Worm (Caenorhabditis elegans): ENCODE results near the gene sri-33.
A peak's percentile ranks its signal among the peaks of the same experiment; 100 is the strongest.
"Not testable (repeated sequence)": the region's sequence is repeated elsewhere in the genome, so short reads cannot be mapped to it uniquely, and the experiment has no call there.

The sri-33 gene

ce11 chrII:3156749-3157148, at the start of gene sri-33:
Gene sri-33, minus strand, starts transcription at chrII:3156849.
- no peak for TF ChIP-seq Y48G9A.11 (GFP tag; IDR thresholded peaks at IDR 0.05)
- TF ChIP-seq aha-1 (tag) = peak; percentile 34

DNA sequence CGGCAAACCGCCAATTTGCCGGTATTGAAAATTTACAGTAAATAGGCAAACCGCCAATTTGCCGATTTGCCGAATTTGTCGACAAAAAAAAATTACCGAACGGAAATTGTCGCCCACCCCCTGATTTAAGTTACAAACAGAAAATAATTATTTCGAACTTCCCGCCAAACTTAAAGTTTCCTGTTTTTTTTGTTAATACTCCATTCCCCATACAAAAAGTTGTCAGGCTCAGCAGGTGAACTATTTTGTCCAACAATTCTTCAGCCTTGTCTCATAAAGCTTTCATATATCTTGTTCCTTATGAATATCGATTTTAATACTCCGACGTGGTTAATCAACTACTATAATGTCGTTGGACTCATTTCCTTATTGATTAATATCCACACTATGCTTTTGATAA, 46.8 kb upstream of the sri-33 start, which contains the start of gene sri-50:
Gene sri-50 (plus strand): TSS at position 301 of the 400 bp plus-strand sequence.
- TF ChIP-seq fos-1 (tag; optimal IDR thresholded peaks at IDR 0.05) (no peak), aha-1 (tag) (peak; percentile 5)

DNA sequence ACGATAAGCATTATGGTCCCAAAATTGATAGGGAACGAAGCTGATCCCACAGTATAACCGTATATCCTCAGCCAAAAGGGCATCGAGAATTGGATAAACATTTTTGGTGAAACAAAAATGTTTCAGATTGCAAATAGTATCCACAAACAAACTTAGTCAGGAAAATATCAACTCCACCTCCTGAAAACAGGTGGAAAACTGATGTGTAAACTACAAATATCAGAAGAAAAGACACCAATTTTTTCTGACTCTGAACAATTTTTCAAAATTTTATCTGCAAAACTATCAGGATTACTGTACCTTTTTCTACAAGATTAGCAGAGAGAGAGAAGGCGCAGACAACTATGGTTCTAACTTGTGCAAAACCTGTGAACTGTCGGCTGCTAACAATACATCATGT, 45.9 kb upstream of the sri-33 start, which contains the start of gene sri-53:
Gene sri-53 (minus strand): TSS at position 101 of the 400 bp plus-strand sequence.
- TF ChIP-seq vab-7 (GFP tag; IDR thresholded peaks at IDR 0.05) (no peak), set-16 (GFP tag; IDR thresholded peaks at IDR 0.05) (no peak), madf-5 (GFP tag; IDR thresholded peaks at IDR 0.05) (no peak)

DNA sequence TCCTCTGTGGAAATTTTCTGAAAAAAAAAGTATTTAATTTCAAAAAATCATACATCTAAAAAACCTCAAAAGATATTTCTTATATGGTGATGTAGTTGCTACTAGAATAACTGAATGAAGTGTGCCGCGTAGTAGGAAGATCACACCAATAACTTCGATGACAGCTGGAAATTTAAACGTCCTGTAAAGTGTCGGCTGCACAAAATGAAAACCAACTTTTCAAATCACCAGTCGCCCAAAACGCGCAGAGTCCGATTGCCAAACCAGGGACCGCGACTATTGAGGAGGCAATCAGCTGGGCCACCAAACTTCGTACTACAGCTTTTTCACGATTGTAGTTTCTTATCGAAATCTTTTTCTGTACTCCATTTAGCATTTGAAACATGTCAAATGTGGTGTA, 44.6 kb upstream of the sri-33 start, which contains the start of gene sri-48:
Gene sri-48 (minus strand): TSS at position 101 of the 400 bp plus-strand sequence.
- TF ChIP-seq daf-16 (GFP tag; optimal IDR thresholded peaks at IDR 0.05); daf-16 (tag; optimal IDR thresholded peaks at IDR 0.05); ceh-82 (tag; optimal IDR thresholded peaks at IDR 0.05); mes-2 (tag; optimal IDR thresholded peaks at IDR 0.05; ENCODE audit: poor library complexity, severe bottlenecking): not testable (repeated sequence)

DNA sequence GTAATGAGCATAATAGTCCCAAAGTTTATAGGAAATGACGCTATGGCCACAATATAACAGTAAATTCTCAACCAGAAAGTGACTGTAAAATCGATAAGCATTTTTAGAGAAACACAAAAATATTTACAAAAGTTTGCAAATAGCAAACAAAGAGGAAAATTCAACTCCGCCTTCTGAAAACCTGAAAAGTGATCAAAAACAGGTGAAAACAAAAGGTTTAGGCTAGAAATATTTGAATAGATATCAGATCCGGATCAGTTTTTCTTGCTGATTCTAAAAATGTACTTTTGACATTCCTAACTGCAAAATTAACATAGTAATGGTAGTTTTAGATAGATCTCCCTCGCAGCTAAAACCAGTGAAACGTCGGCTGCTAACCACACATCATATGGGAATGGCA, 42.3 kb upstream of the sri-33 start, which contains the start of gene sri-51:
Gene sri-51 (minus strand): TSS at position 101 of the 400 bp plus-strand sequence.
- TF ChIP-seq hlh-30 (tag; optimal IDR thresholded peaks at IDR 0.05; ENCODE audit: insufficient read depth) = no peak
- no peak for TF ChIP-seq nhr-28 (tag; optimal IDR thresholded peaks at IDR 0.05)
- no peak for TF ChIP-seq hif-1 (tag; optimal IDR thresholded peaks at IDR 0.05)
- no peak for TF ChIP-seq ceh-62 (tag; optimal IDR thresholded peaks at IDR 0.05)
- TF ChIP-seq R02D3.7 (tag; optimal IDR thresholded peaks at IDR 0.05) = no peak
- TF ChIP-seq unc-62 (GFP tag; optimal IDR thresholded peaks at IDR 0.05 in 1 of 2) = peak in 1 of 2 experiments; percentile 84
- TF ChIP-seq unc-62 (tag; optimal IDR thresholded peaks at IDR 0.05) = no peak

DNA sequence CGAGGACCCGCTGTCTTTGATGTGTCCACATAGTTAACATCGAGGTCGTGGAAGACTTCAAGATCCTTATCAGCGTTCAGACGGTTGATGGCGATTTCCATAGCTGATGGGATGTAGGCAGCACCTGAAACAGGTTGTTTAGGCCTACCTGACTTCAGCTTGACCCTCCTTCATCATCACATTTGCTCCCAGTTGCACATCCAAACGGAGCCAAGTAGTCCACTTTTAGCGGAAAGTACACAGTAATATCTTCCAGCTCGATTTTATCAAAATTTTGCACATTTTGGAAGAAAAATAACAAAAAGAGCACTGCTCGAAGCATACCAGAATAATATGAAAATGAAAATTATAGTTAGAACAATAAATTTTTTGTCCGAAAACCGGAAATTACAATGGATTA, 40.3 kb upstream of the sri-33 start, which contains the start of gene gcy-15:
Gene gcy-15 (minus strand): TSS at position 101 of the 400 bp plus-strand sequence.
- TF ChIP-seq nhr-10 (tag; optimal IDR thresholded peaks at IDR 0.05) (no peak), zag-1 (tag; optimal IDR thresholded peaks at IDR 0.05) (no peak), cey-2 (tag; optimal IDR thresholded peaks at IDR 0.05; ENCODE audit: borderline replicate concordance, insufficient read depth) (no peak), arid-1 (GFP tag; conservative IDR thresholded peaks at IDR 0.05) (no peak), saeg-2 (GFP tag; IDR thresholded peaks at IDR 0.05) (no peak), ceh-44 (GFP tag; IDR thresholded peaks at IDR 0.05) (no peak), pqm-1 (tag; optimal IDR thresholded peaks at IDR 0.05) (no peak), ceh-62 (tag; optimal IDR thresholded peaks at IDR 0.05) (no peak), T26A8.4 (GFP tag; IDR thresholded peaks at IDR 0.05) (no peak), nhr-6 (tag; optimal IDR thresholded peaks at IDR 0.05) (no peak), dve-1 (tag; optimal IDR thresholded peaks at IDR 0.05; ENCODE audit: insufficient read depth) (no peak)

DNA sequence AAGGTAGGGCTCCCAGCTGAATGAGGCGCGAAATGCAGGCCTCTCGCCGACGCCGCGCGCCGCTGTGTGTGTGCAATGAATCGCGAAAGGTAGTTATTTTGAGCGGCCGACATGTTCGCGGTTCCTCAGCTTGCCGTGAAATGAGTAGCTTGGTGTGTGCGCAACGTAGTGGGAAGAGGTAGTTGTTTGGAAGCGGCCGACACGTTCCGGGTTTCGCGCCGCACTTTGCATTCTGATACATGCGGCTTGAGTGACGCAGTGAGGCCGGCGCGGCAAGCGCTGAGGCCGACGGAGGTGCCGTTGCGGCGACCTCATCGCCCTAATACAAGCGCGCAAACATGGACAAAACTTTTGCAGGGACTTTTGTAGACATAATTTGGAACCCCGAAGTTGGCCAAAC, 39.1 kb upstream of the sri-33 start:
- TF ChIP-seq daf-19 (GFP tag; conservative IDR thresholded peaks at IDR 0.05) = no peak
- TF ChIP-seq set-16 (GFP tag; IDR thresholded peaks at IDR 0.05) = peak; percentile 79
- TF ChIP-seq nhr-11 (tag; optimal IDR thresholded peaks at IDR 0.05) = no peak
